Worm (Caenorhabditis elegans) whole organism, late embryonic: ENCODE results near the gene F38B2.2.

Experiments
- C38D4.7 ChIP-seq: fragments of 200-800 bp; sonication (Bioruptor generic); optimal IDR thresholded peaks from 2 replicates; lab custom pipeline; 2018; ENCODE audit warnings: mild to moderate bottlenecking, missing genetic modification characterization, moderate library complexity, missing compliant biosample characterization
- F13H6.1 ChIP-seq: sonication (generic microtip); optimal IDR thresholded peaks from 2 replicates; lab custom pipeline; 2016; ENCODE audit warnings: missing genetic modification characterization, missing compliant biosample characterization
- Y22D7AL.16 ChIP-seq: sonication (generic microtip); optimal IDR thresholded peaks from 2 replicates; lab custom pipeline; 2016; ENCODE audit warnings: missing genetic modification characterization, missing compliant biosample characterization
- ahr-1 ChIP-seq: sonication (generic microtip); optimal IDR thresholded peaks from 2 replicates; lab custom pipeline; 2016; ENCODE audit warnings: missing genetic modification characterization, missing compliant biosample characterization
- ama-1 ChIP-seq: fragments of 150-350 bp; optimal IDR thresholded peaks from 2 replicates; lab custom pipeline; 2014
- ceh-14 ChIP-seq: sonication (generic microtip); optimal IDR thresholded peaks from 2 replicates; lab custom pipeline; 2016; ENCODE audit warnings: missing genotype, missing genetic modification characterization, missing compliant biosample characterization
- ceh-19 ChIP-seq: fragments of 200-800 bp; sonication (Bioruptor generic); optimal IDR thresholded peaks from 2 replicates; lab custom pipeline; 2018; ENCODE audit warnings: mild to moderate bottlenecking, missing genetic modification characterization, missing compliant biosample characterization
- ceh-22 ChIP-seq: sonication (generic microtip); optimal IDR thresholded peaks from 2 replicates; lab custom pipeline; 2017; ENCODE audit warnings: missing biosample characterization, missing genetic modification characterization
- ceh-24 ChIP-seq: sonication (generic microtip); optimal IDR thresholded peaks from 2 replicates; lab custom pipeline; 2016; ENCODE audit warnings: mild to moderate bottlenecking, missing genetic modification characterization, missing compliant biosample characterization
- ceh-30 ChIP-seq: fragments of 150-350 bp; optimal IDR thresholded peaks from 2 replicates; lab custom pipeline; 2014; ENCODE audit warnings: missing biosample characterization, missing genetic modification characterization
- ceh-34 ChIP-seq: sonication (generic microtip); optimal IDR thresholded peaks from 2 replicates; lab custom pipeline; 2016; ENCODE audit warnings: mild to moderate bottlenecking, missing genetic modification characterization, missing compliant biosample characterization
- ceh-48 ChIP-seq: sonication (generic microtip); optimal IDR thresholded peaks from 2 replicates; lab custom pipeline; 2016; ENCODE audit warnings: missing genetic modification characterization, inconsistent platforms, missing compliant biosample characterization
- che-1 ChIP-seq: sonication (generic microtip); optimal IDR thresholded peaks from 2 replicates; lab custom pipeline; 2016; ENCODE audit warnings: mild to moderate bottlenecking, missing genetic modification characterization, missing compliant biosample characterization
- dmd-4 ChIP-seq: sonication (generic microtip); optimal IDR thresholded peaks from 2 replicates; lab custom pipeline; 2016; ENCODE audit warnings: borderline replicate concordance, missing genetic modification characterization, missing compliant biosample characterization
- elt-2 ChIP-seq: sonication (generic microtip); optimal IDR thresholded peaks from 2 replicates; lab custom pipeline; 2016; ENCODE audit warnings: missing genetic modification reagents, missing genetic modification characterization, missing compliant biosample characterization
- eyg-1 ChIP-seq: sonication (generic microtip); optimal IDR thresholded peaks from 2 replicates; lab custom pipeline; 2016; ENCODE audit warnings: missing genotype, missing genetic modification characterization, missing compliant biosample characterization
- fax-1 ChIP-seq: sonication (generic microtip); optimal IDR thresholded peaks from 2 replicates; lab custom pipeline; 2016; ENCODE audit warnings: missing genotype, missing genetic modification characterization, missing compliant biosample characterization
- gmeb-2 ChIP-seq: sonication (generic microtip); optimal IDR thresholded peaks from 2 replicates; lab custom pipeline; 2016; ENCODE audit warnings: missing genetic modification characterization, inconsistent platforms, missing compliant biosample characterization
- hlh-30 ChIP-seq: sonication (generic microtip); optimal IDR thresholded peaks from 2 replicates; lab custom pipeline; 2017; ENCODE audit warnings: antibody characterized with exemption, missing genetic modification characterization, missing compliant biosample characterization; ENCODE audit not compliant: insufficient read depth
- hlh-6 ChIP-seq: sonication (generic microtip); optimal IDR thresholded peaks from 2 replicates; lab custom pipeline; 2016; ENCODE audit warnings: missing genotype, missing genetic modification characterization, missing compliant biosample characterization
- lim-6 ChIP-seq: sonication (generic microtip); optimal IDR thresholded peaks from 2 replicates; lab custom pipeline; 2016; ENCODE audit warnings: missing genetic modification characterization, missing compliant biosample characterization
- lin-11 ChIP-seq: fragments of 200-800 bp; sonication (Bioruptor generic); optimal IDR thresholded peaks from 2 replicates; lab custom pipeline; 2018; ENCODE audit warnings: mild to moderate bottlenecking, missing genetic modification characterization, missing compliant biosample characterization
- madf-2 ChIP-seq: sonication (generic microtip); optimal IDR thresholded peaks from 2 replicates; lab custom pipeline; 2017; ENCODE audit warnings: missing genetic modification characterization, missing compliant biosample characterization
- nhr-11 ChIP-seq: fragments of 150-350 bp; optimal IDR thresholded peaks from 2 replicates; lab custom pipeline; 2014; ENCODE audit warnings: missing biosample characterization, missing genetic modification characterization
- odd-2 ChIP-seq: sonication (generic microtip); optimal IDR thresholded peaks from 2 replicates; lab custom pipeline; 2017; ENCODE audit warnings: antibody characterized with exemption, mild to moderate bottlenecking, missing genetic modification characterization, missing compliant biosample characterization
- pax-1 ChIP-seq: fragments of 150-350 bp; optimal IDR thresholded peaks from 2 replicates; lab custom pipeline; 2014; ENCODE audit warnings: missing biosample characterization, missing genetic modification characterization
- pha-4 ChIP-seq: fragments of 150-350 bp; optimal IDR thresholded peaks from 2 replicates; lab custom pipeline; 2018; ENCODE audit warnings: missing biosample characterization, missing genetic modification reagents, missing genetic modification characterization
- pqm-1 ChIP-seq: sonication (generic microtip); optimal IDR thresholded peaks from 2 replicates; lab custom pipeline; 2016; ENCODE audit warnings: missing genetic modification characterization, missing compliant biosample characterization
- rnt-1 ChIP-seq: sonication (generic microtip); optimal IDR thresholded peaks from 2 replicates; lab custom pipeline; 2016; ENCODE audit warnings: missing genetic modification characterization, missing compliant biosample characterization
- sdc-2 ChIP-seq: sonication (generic microtip); optimal IDR thresholded peaks from 2 replicates; lab custom pipeline; 2016; ENCODE audit warnings: missing genotype, missing genetic modification characterization, missing compliant biosample characterization
- ttx-3 ChIP-seq: sonication (generic microtip); optimal IDR thresholded peaks from 2 replicates; lab custom pipeline; 2016; ENCODE audit warnings: missing genetic modification reagents, missing genetic modification characterization, missing compliant biosample characterization
- unc-3 ChIP-seq, 2 experiments: fragments of 200-800 bp in 1 of 2; sonication (Bioruptor generic) in 1 of 2; sonication (generic microtip) in 1 of 2; conservative IDR thresholded peaks in 1 of 2; optimal IDR thresholded peaks in 1 of 2; 2 replicates each; pipeline versions ENCODE4 v1.3.6 to Lab custom; 2016 to 2022; ENCODE audit warnings: missing compliant biosample characterization in 2 of 2, missing genetic modification characterization in 2 of 2, missing genetic modification reagents in 1 of 2
- unc-86 ChIP-seq: sonication (generic microtip); optimal IDR thresholded peaks from 2 replicates; lab custom pipeline; 2016; ENCODE audit warnings: missing genetic modification characterization, missing compliant biosample characterization
- zip-5 ChIP-seq: sonication (generic microtip); optimal IDR thresholded peaks from 2 replicates; lab custom pipeline; 2016; ENCODE audit warnings: missing genetic modification characterization, missing compliant biosample characterization
- ztf-16 ChIP-seq: sonication (generic microtip); optimal IDR thresholded peaks from 2 replicates; lab custom pipeline; 2017; ENCODE audit warnings: missing genetic modification characterization, missing compliant biosample characterization

F38B2.2 gene

ce11 chrX:11296683-11297365, 17.6 kb upstream of the F38B2.2 start, which contains the start of gene inx-2 (continued):
- TF ChIP-seq dmd-4 (tag; lab: Kevin White, UChicago), result no peak
- no peak for TF ChIP-seq unc-3 (GFP tag; conservative IDR thresholded peaks at IDR 0.05; lab: Robert Waterston, UW)
- TF ChIP-seq unc-3 (tag; optimal IDR thresholded peaks at IDR 0.05; lab: Kevin White, UChicago), result no peak
- no peak for TF ChIP-seq ceh-14 (tag; lab: Kevin White, UChicago)
- no peak for TF ChIP-seq C38D4.7
- TF ChIP-seq ztf-16, result no peak
- no peak for TF ChIP-seq zip-5 (tag; lab: Kevin White, UChicago)
- TF ChIP-seq gmeb-2 (tag; lab: Kevin White, UChicago), result no peak
- peak; percentile 36 for TF ChIP-seq hlh-30 (tag; lab: Kevin White, UChicago)
- no peak for TF ChIP-seq unc-86 (tag; lab: Kevin White, UChicago)
- TF ChIP-seq lim-6 (tag; lab: Kevin White, UChicago), result no peak
- TF ChIP-seq lin-11 (tag; lab: Kevin White, UChicago), result no peak
- no peak for TF ChIP-seq ahr-1 (tag; lab: Kevin White, UChicago)
- TF ChIP-seq ama-1 (lab: Kevin White, UChicago), result no peak
- TF ChIP-seq eyg-1 (tag; lab: Kevin White, UChicago), result no peak
- no peak for TF ChIP-seq madf-2 (tag; lab: Kevin White, UChicago)
- peak; percentile 50 for TF ChIP-seq sdc-2 (tag; lab: Kevin White, UChicago)
- no peak for TF ChIP-seq Y22D7AL.16 (tag; lab: Kevin White, UChicago)
- no peak for TF ChIP-seq rnt-1 (tag; lab: Kevin White, UChicago)
- TF ChIP-seq nhr-11 (tag; lab: Kevin White, UChicago), result no peak
- TF ChIP-seq pax-1 (tag; lab: Kevin White, UChicago), result peak; percentile 48

ce11 chrX:11290528-11290927, 11.4 kb upstream of the F38B2.2 start:
- TF ChIP-seq ceh-48 (tag; lab: Kevin White, UChicago) (peak; percentile 72), ceh-19 (GFP tag; lab: Kevin White, UChicago) (no peak)

ce11 chrX:11289925-11290324, 10.7 kb upstream of the F38B2.2 start:
- TF ChIP-seq elt-2, result peak; percentile 77
- TF ChIP-seq fax-1, result no peak

DNA sequence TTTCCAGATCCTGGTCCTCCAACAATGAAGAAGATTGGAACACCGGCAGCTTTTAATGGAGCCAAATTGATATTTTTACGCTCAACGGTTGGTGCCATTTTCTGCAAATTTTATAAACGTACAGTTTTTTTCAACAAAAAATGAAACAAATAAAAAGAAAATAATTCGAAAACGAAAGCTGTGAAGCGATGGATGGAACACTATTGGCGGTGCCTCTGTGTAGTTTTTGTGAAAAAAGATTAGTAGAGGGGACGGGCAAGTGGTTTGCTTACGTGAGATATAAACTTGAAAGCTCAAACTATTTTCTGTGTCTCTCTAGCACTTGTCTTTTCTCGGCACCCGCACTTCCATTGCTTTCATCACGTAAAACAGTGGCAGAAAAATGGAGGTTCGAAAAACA, 8.4 kb upstream of the F38B2.2 start, which contains the start of gene F38B2.4:
Gene F38B2.4, minus strand, starts transcription at position 101 of the 400 bp plus-strand sequence.
- TF ChIP-seq madf-2 (tag; lab: Kevin White, UChicago) (no peak), F13H6.1 (tag; lab: Kevin White, UChicago) (no peak), lim-6 (tag; lab: Kevin White, UChicago) (no peak)
- TF ChIP-seq, all 69 proteins: peak for 0

- TF ChIP-seq C38D4.7 (no peak), madf-2 (tag; lab: Kevin White, UChicago) (no peak), hlh-6 (tag; lab: Kevin White, UChicago) (no peak), ceh-48 (tag; lab: Kevin White, UChicago) (no peak), elt-2 (no peak), ceh-22 (no peak), ceh-30 (tag; lab: Kevin White, UChicago) (no peak), ttx-3 (tag; lab: Kevin White, UChicago) (no peak), pqm-1 (tag; lab: Kevin White, UChicago) (no peak), che-1 (no peak), zip-5 (tag; lab: Kevin White, UChicago) (no peak), pha-4 (tag; lab: Kevin White, UChicago) (no peak), nhr-11 (tag; lab: Kevin White, UChicago) (no peak), dmd-4 (tag; lab: Kevin White, UChicago) (no peak), odd-2 (tag; lab: Kevin White, UChicago) (no peak), ceh-34 (no peak), ceh-24 (tag; lab: Kevin White, UChicago) (no peak)
- TF ChIP-seq, all 69 proteins: peak for 0
Observed at ce11 chrX:11286246-11286645, 7.1 kb upstream of the F38B2.2 start, which contains the start of gene F38B2.3. F38B2.3 (minus strand) TSS chrX:11286346.
